Worm (Caenorhabditis elegans) whole organism, L4 larva: ENCODE data around the gene F21C10.9.

Experiments
- R02D3.7 ChIP-seq: fragments of 150-350 bp; sonication (generic microtip); optimal IDR thresholded peaks from 3 replicates; lab custom pipeline; 2014; ENCODE audit warnings: missing biosample characterization, missing genetic modification characterization
- Y48G9A.11 ChIP-seq: fragments of 200-800 bp; sonication (Bioruptor generic); IDR thresholded peaks from 2 replicates; pipeline ENCODE4 v1.3.6; 2022; ENCODE audit warnings: missing genetic modification reagents, missing genetic modification characterization, missing compliant biosample characterization
- ceh-28 ChIP-seq: fragments of 150-350 bp; optimal IDR thresholded peaks from 2 replicates; lab custom pipeline; 2014; ENCODE audit warnings: missing biosample characterization, missing genetic modification reagents, missing genetic modification characterization
- ces-1 ChIP-seq: fragments of 150-350 bp; sonication (generic microtip); optimal IDR thresholded peaks from 4 replicates; lab custom pipeline; 2014; ENCODE audit warnings: missing biosample characterization, missing genetic modification reagents, missing genetic modification characterization
- fkh-10 ChIP-seq: fragments of 150-350 bp; optimal IDR thresholded peaks from 2 replicates; lab custom pipeline; 2014; ENCODE audit warnings: missing biosample characterization, missing genetic modification reagents, missing genetic modification characterization
- lin-38 ChIP-seq: fragments of 200-800 bp; sonication (Bioruptor generic); IDR thresholded peaks from 2 replicates; pipeline ENCODE4 v1.3.6; 2022; ENCODE audit warnings: missing genetic modification reagents, missing genetic modification characterization, missing compliant biosample characterization
- mdl-1 ChIP-seq, 2 experiments: fragments of 150-350 bp in 1 of 2; sonication (generic microtip) in 1 of 2; optimal IDR thresholded peaks; 2 replicates each; lab custom pipeline; 2014 to 2017; ENCODE audit warnings: missing biosample characterization in 2 of 2, missing genetic modification characterization in 2 of 2
- nhr-11 ChIP-seq: fragments of 150-350 bp; optimal IDR thresholded peaks from 2 replicates; lab custom pipeline; 2014; ENCODE audit warnings: missing biosample characterization, missing genetic modification characterization
- nhr-41 ChIP-seq: fragments of 200-800 bp; sonication (Bioruptor generic); IDR thresholded peaks from 2 replicates; pipeline ENCODE4 v1.3.6; 2022; ENCODE audit warnings: missing genetic modification reagents, missing genetic modification characterization, missing compliant biosample characterization
- pha-4 ChIP-seq, 2 experiments: fragments of 150-350 bp in 1 of 2; fragments of 200-800 bp in 1 of 2; sonication (Bioruptor generic) in 1 of 2; IDR thresholded peaks in 1 of 2; optimal IDR thresholded peaks in 1 of 2; 2 replicates each; pipeline versions ENCODE4 v1.3.6 to Lab custom; 2014 to 2022; ENCODE audit warnings: missing genetic modification characterization in 2 of 2, missing genetic modification reagents in 2 of 2, missing biosample characterization in 1 of 2, missing compliant biosample characterization in 1 of 2
- unc-62 ChIP-seq, 3 experiments: fragments of 150-350 bp in 1 of 3; sonication (generic microtip); optimal IDR thresholded peaks in 2 of 3; peaks in 1 of 3; 1 replicate in 1 of 3; 2 replicates in 2 of 3; lab custom pipeline; 2014 to 2017; ENCODE audit warnings: missing biosample characterization in 3 of 3, missing genetic modification characterization in 3 of 3, missing genetic modification reagents in 3 of 3, missing genotype in 1 of 3

DNA sequence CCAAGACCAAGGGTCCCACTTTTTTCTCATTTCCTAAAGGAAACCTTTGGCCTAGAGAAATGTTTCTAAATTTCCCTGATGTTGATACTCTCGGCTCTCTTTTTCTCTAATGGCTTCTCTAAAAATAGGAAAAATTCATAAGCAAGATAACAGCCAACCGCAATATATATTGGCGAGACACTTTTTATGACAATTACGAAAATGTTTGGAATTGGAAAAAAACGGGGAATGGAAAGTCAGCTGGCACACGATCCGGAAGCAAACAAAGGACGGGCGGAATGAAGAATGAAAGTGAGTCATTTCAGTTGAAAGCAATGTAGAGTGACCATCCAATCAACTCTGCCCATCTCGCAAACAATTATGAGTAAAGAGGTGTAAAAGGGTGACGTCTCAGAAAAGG, 17.1 kb downstream of the F21C10.9 start:
- TF ChIP-seq ces-1 (GFP tag; lab: Kevin White, UChicago) (no peak), fkh-10 (GFP tag; lab: Kevin White, UChicago) (no peak), pha-4 (GFP tag; IDR thresholded peaks at IDR 0.05; lab: Robert Waterston, UW) (no peak), pha-4 (tag; optimal IDR thresholded peaks at IDR 0.05; lab: Kevin White, UChicago) (peak; percentile 62), lin-38 (GFP tag; lab: Robert Waterston, UW) (no peak), unc-62 (GFP tag; optimal IDR thresholded peaks at IDR 0.05 in 1 of 2; lab: Kevin White, UChicago) (no peak), unc-62 (tag; optimal IDR thresholded peaks at IDR 0.05; lab: Kevin White, UChicago) (no peak), nhr-11 (tag; lab: Kevin White, UChicago) (no peak), ceh-28 (tag; lab: Kevin White, UChicago) (no peak), Y48G9A.11 (GFP tag; lab: Robert Waterston, UW) (no peak), nhr-41 (GFP tag; lab: Robert Waterston, UW) (no peak), R02D3.7 (tag; lab: Kevin White, UChicago) (no peak), mdl-1 (tag; optimal IDR thresholded peaks at IDR 0.05; lab: Kevin White, UChicago) (no peak)
